Worm (Caenorhabditis elegans) whole organism, L2 larva: ENCODE measurements around the gene clec-19.

Experiments
- ZK546.5 ChIP-seq: sonication (generic microtip); optimal IDR thresholded peaks from 2 replicates; lab custom pipeline; 2017; ENCODE audit warnings: missing biosample characterization, missing genetic modification characterization
- ama-1 ChIP-seq: fragments of 150-350 bp; optimal IDR thresholded peaks from 2 replicates; lab custom pipeline; 2018; ENCODE audit warnings: inconsistent platforms
- elt-3 ChIP-seq: sonication (generic microtip); optimal IDR thresholded peaks from 2 replicates; lab custom pipeline; 2017; ENCODE audit warnings: missing biosample characterization, missing genetic modification characterization
- mbf-1 ChIP-seq: sonication (generic microtip); optimal IDR thresholded peaks from 2 replicates; lab custom pipeline; 2017; ENCODE audit warnings: missing biosample characterization, missing genetic modification characterization
- nhr-10 ChIP-seq: sonication (generic microtip); optimal IDR thresholded peaks from 2 replicates; lab custom pipeline; 2017; ENCODE audit warnings: missing biosample characterization, missing genetic modification characterization
- nhr-11 ChIP-seq: fragments of 150-350 bp; optimal IDR thresholded peaks from 2 replicates; lab custom pipeline; 2014; ENCODE audit warnings: missing biosample characterization, missing genetic modification characterization
- nhr-237 ChIP-seq: fragments of 150-350 bp; optimal IDR thresholded peaks from 2 replicates; lab custom pipeline; 2014; ENCODE audit warnings: missing biosample characterization, missing genetic modification characterization
- nhr-6 ChIP-seq: fragments of 150-350 bp; optimal IDR thresholded peaks from 2 replicates; lab custom pipeline; 2014; ENCODE audit warnings: missing biosample characterization, missing genetic modification characterization
- unc-55 ChIP-seq: fragments of 150-350 bp; sonication (generic microtip); optimal IDR thresholded peaks from 3 replicates; lab custom pipeline; 2014; ENCODE audit warnings: missing biosample characterization, missing genetic modification reagents, missing genetic modification characterization
- ztf-4 ChIP-seq: fragments of 150-350 bp; optimal IDR thresholded peaks from 2 replicates; lab custom pipeline; 2014; ENCODE audit warnings: missing biosample characterization, missing genetic modification characterization

- TF ChIP-seq unc-55 (GFP tag; lab: Kevin White, UChicago) (no peak), nhr-11 (tag; lab: Kevin White, UChicago) (no peak), nhr-237 (tag; lab: Kevin White, UChicago) (no peak), elt-3 (no peak), ZK546.5 (tag; lab: Kevin White, UChicago) (no peak), nhr-6 (tag; lab: Kevin White, UChicago) (no peak), ztf-4 (no peak), ama-1 (lab: Kevin White, UChicago) (no peak), mbf-1 (tag; lab: Kevin White, UChicago) (no peak), nhr-10 (tag; lab: Kevin White, UChicago) (no peak)
Measured at ce11 chrII:1724314-1724713, 20.0 kb upstream of the clec-19 start, which contains the start of gene fbxb-11.
